Worm (Caenorhabditis elegans): ENCODE measurements around the gene F46C8.3.
A peak's percentile ranks its signal among the peaks of the same experiment; 100 is the strongest.

F46C8.3 gene

ce11 chrX:7569685-7570518 lies 44.5 kb downstream of the F46C8.3 start, which contains the start of gene apy-1 (continued):
- TF ChIP-seq cebp-1 (GFP tag; IDR thresholded peaks at IDR 0.05) (no peak), cebp-1 (tag; optimal IDR thresholded peaks at IDR 0.05) (peak; percentile 21), nhr-80 (tag; optimal IDR thresholded peaks at IDR 0.05) (peak; percentile 59), snpc-4 (GFP tag; optimal IDR thresholded peaks at IDR 0.05) (no peak), snpc-4 (tag; optimal IDR thresholded peaks at IDR 0.05) (no peak), ZK185.1 (tag; optimal IDR thresholded peaks at IDR 0.05; ENCODE audit: poor library complexity, severe bottlenecking) (peak; percentile 30), Y79H2A.3 (GFP tag; conservative IDR thresholded peaks at IDR 0.05) (no peak)

- no peak for TF ChIP-seq zim-3 (tag; optimal IDR thresholded peaks at IDR 0.05)
- no peak for TF ChIP-seq ZK185.1 (tag; optimal IDR thresholded peaks at IDR 0.05; ENCODE audit: poor library complexity, severe bottlenecking)
- no peak for TF ChIP-seq nhr-27 (tag; optimal IDR thresholded peaks at IDR 0.05)
- no peak for TF ChIP-seq ccch-3 (GFP tag; optimal IDR thresholded peaks at IDR 0.05)
- TF ChIP-seq attf-3 (GFP tag; conservative IDR thresholded peaks at IDR 0.05) = no peak
- no peak for TF ChIP-seq K11D2.4 (GFP tag; IDR thresholded peaks at IDR 0.05)
- no peak for TF ChIP-seq ets-4 (GFP tag; optimal IDR thresholded peaks at IDR 0.05)
- no peak for TF ChIP-seq F23B12.7 (tag; optimal IDR thresholded peaks at IDR 0.05; ENCODE audit: insufficient read depth)
- TF ChIP-seq snpc-1.3 (tag; optimal IDR thresholded peaks at IDR 0.05; ENCODE audit: insufficient read depth) = no peak
- TF ChIP-seq sea-2 (GFP tag; IDR thresholded peaks at IDR 0.05) = no peak
- TF ChIP-seq lin-26 (GFP tag; IDR thresholded peaks at IDR 0.05) = no peak
- TF ChIP-seq C17E4.6 (GFP tag; IDR thresholded peaks at IDR 0.05) = no peak
- TF ChIP-seq madf-6 (GFP tag; IDR thresholded peaks at IDR 0.05) = no peak
Observed at ce11 chrX:7572057-7572456, 46.7 kb downstream of the F46C8.3 start, which contains the start of gene pcyt-1. pcyt-1 (plus strand) TSS chrX:7572357.

ce11 chrX:7573172-7573571 lies 47.8 kb downstream of the F46C8.3 start:
- TF ChIP-seq cebp-1 (GFP tag; IDR thresholded peaks at IDR 0.05) = no peak
- TF ChIP-seq cebp-1 (tag; optimal IDR thresholded peaks at IDR 0.05) = peak; percentile 75
- TF ChIP-seq C06A6.2 (GFP tag; conservative IDR thresholded peaks at IDR 0.05) = no peak

ce11 chrX:7573572-7573628 lies 48.0 kb downstream of the F46C8.3 start, which contains the start of the genes unc-98 and F08C6.18:
unc-98 (minus strand) TSS chrX:7573619.
F08C6.18 (minus strand) TSS chrX:7573628.
- TF ChIP-seq Y79H2A.3 (GFP tag; conservative IDR thresholded peaks at IDR 0.05) = no peak
- no peak for TF ChIP-seq rec-8 (tag; optimal IDR thresholded peaks at IDR 0.05)
- no peak for TF ChIP-seq F37B4.10 (GFP tag; IDR thresholded peaks at IDR 0.05)
- TF ChIP-seq ceh-79 (tag; optimal IDR thresholded peaks at IDR 0.05) = no peak
- no peak for TF ChIP-seq lin-54 (GFP tag; optimal IDR thresholded peaks at IDR 0.05)
- TF ChIP-seq unc-62 (GFP tag; optimal IDR thresholded peaks at IDR 0.05) = no peak
- TF ChIP-seq nfyb-1 (GFP tag; IDR thresholded peaks at IDR 0.05) = no peak
- no peak for TF ChIP-seq D2030.7 (GFP tag; IDR thresholded peaks at IDR 0.05)
- TF ChIP-seq hlh-26 (GFP tag; conservative IDR thresholded peaks at IDR 0.05) = no peak
- TF ChIP-seq B0035.1 (tag; optimal IDR thresholded peaks at IDR 0.05) = no peak
- TF ChIP-seq F39B2.1 (GFP tag; IDR thresholded peaks at IDR 0.05) = no peak
- TF ChIP-seq lin-40 (tag; optimal IDR thresholded peaks at IDR 0.05) = no peak
- no peak for TF ChIP-seq lir-1 (GFP tag; conservative IDR thresholded peaks at IDR 0.05)

- no peak for TF ChIP-seq mel-28 (tag; optimal IDR thresholded peaks at IDR 0.05; ENCODE audit: borderline replicate concordance)
- no peak for TF ChIP-seq B0336.3 (GFP tag; IDR thresholded peaks at IDR 0.05)
- TF ChIP-seq repo-1 (tag; optimal IDR thresholded peaks at IDR 0.05) = no peak
- no peak for TF ChIP-seq bed-2 (GFP tag; IDR thresholded peaks at IDR 0.05)
- TF ChIP-seq ekl-4 (GFP tag; IDR thresholded peaks at IDR 0.05) = no peak
- peak; percentile 49; the same call in 1 of the 2 replicates for TF ChIP-seq zfh-2 (GFP tag; conservative IDR thresholded peaks at IDR 0.05)
- no peak for TF ChIP-seq B0035.1 (tag; optimal IDR thresholded peaks at IDR 0.05)
- no peak for TF ChIP-seq Y53F4B.3 (GFP tag; IDR thresholded peaks at IDR 0.05)
- TF ChIP-seq F55B11.4 (tag; optimal IDR thresholded peaks at IDR 0.05; ENCODE audit: borderline replicate concordance, insufficient read depth) = no peak
Observed at ce11 chrX:7573629-7574028, 48.3 kb downstream of the F46C8.3 start.
